Worm (Caenorhabditis elegans): ENCODE measurements around the gene pigq-1.
A peak's percentile ranks its signal among the peaks of the same experiment; 100 is the strongest.

Gene pigq-1

ce11 chrIV:11112641-11113040 lies 34.4 kb downstream of the pigq-1 start, which contains the start of gene clc-9:
TSS of gene clc-9 (plus strand) at chrIV:11112941.
- no peak for TF ChIP-seq lin-32 (GFP tag; optimal IDR thresholded peaks at IDR 0.05)
- TF ChIP-seq ham-2 (GFP tag; optimal IDR thresholded peaks at IDR 0.05), result no peak
- TF ChIP-seq cnd-1 (tag; optimal IDR thresholded peaks at IDR 0.05), result no peak
- TF ChIP-seq pha-4 (tag; optimal IDR thresholded peaks at IDR 0.05), result no peak
- TF ChIP-seq nhr-2 (tag; optimal IDR thresholded peaks at IDR 0.05), result no peak
- TF ChIP-seq tbx-8 (GFP tag; optimal IDR thresholded peaks at IDR 0.05), result no peak
- TF ChIP-seq ztf-11 (tag; optimal IDR thresholded peaks at IDR 0.05), result no peak
- no peak for TF ChIP-seq elt-3 (tag; optimal IDR thresholded peaks at IDR 0.05)

DNA sequence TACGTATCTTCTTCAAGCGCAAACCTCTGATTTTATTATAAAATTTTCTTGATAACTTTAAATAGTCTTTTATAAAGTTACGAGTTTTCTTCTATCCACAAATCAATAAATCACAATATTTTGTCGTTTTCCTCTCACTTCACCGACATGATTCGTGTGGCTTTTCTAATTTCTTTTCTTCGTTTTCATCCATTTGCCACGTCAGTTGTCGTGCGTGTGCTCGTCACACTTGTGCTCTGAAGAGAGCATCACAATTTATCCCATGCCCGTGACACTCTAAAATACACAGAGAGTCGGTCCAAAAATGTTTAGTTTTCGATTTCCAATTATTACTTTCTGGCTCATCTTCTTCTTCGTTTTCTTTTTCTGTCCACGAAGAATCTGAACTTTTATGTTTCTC lies 35.1 kb downstream of the pigq-1 start:
- TF ChIP-seq unc-120 (tag; optimal IDR thresholded peaks at IDR 0.05; ENCODE audit: poor library complexity, severe bottlenecking) (no peak), hlh-1 (tag; optimal IDR thresholded peaks at IDR 0.05) (peak; percentile 75)

ce11 chrIV:11110995-11111619 lies 35.9 kb downstream of the pigq-1 start, which contains the start of gene rps-5:
TSS of gene rps-5 (minus strand) at chrIV:11111045.
- TF ChIP-seq cnd-1 (tag; optimal IDR thresholded peaks at IDR 0.05) (no peak), drap-1 (GFP tag; optimal IDR thresholded peaks at IDR 0.05) (no peak), pha-4 (tag; optimal IDR thresholded peaks at IDR 0.05) (peak; percentile 41), tbx-8 (GFP tag; optimal IDR thresholded peaks at IDR 0.05) (no peak), zip-8 (tag; optimal IDR thresholded peaks at IDR 0.05) (no peak), nhr-2 (tag; optimal IDR thresholded peaks at IDR 0.05) (no peak), nhr-237 (tag; optimal IDR thresholded peaks at IDR 0.05) (peak; percentile 33), bed-3 (GFP tag; optimal IDR thresholded peaks at IDR 0.05) (no peak), lin-13 (tag; optimal IDR thresholded peaks at IDR 0.05) (peak; percentile 58), ham-2 (GFP tag; optimal IDR thresholded peaks at IDR 0.05) (no peak), unc-39 (tag; optimal IDR thresholded peaks at IDR 0.05) (no peak), ztf-11 (tag; optimal IDR thresholded peaks at IDR 0.05) (no peak), flh-1 (GFP tag; optimal IDR thresholded peaks at IDR 0.05) (no peak), elt-3 (tag; optimal IDR thresholded peaks at IDR 0.05) (no peak), ceh-83 (GFP tag; optimal IDR thresholded peaks at IDR 0.05) (no peak), mab-5 (tag; optimal IDR thresholded peaks at IDR 0.05) (no peak), sptf-1 (tag; optimal IDR thresholded peaks at IDR 0.05) (no peak), nhr-76 (tag; optimal IDR thresholded peaks at IDR 0.05) (no peak), M03D4.4 (tag; optimal IDR thresholded peaks at IDR 0.05) (no peak), unc-62 (GFP tag; optimal IDR thresholded peaks at IDR 0.05) (no peak), nhr-28 (tag; optimal IDR thresholded peaks at IDR 0.05) (no peak), lsy-2 (tag; optimal IDR thresholded peaks at IDR 0.05) (peak; percentile 76), ceh-39 (tag; optimal IDR thresholded peaks at IDR 0.05) (peak; percentile 10), ceh-43 (GFP tag; optimal IDR thresholded peaks at IDR 0.05) (no peak), mep-1 (tag; optimal IDR thresholded peaks at IDR 0.05) (peak; percentile 41), hlh-1 (tag; optimal IDR thresholded peaks at IDR 0.05) (peak; percentile 37), unc-120 (tag; optimal IDR thresholded peaks at IDR 0.05; ENCODE audit: poor library complexity, severe bottlenecking) (no peak), nhr-12 (tag; optimal IDR thresholded peaks at IDR 0.05) (no peak), ces-1 (GFP tag; optimal IDR thresholded peaks at IDR 0.05) (peak; percentile 82), sem-2 (GFP tag; optimal IDR thresholded peaks at IDR 0.05) (no peak)

ce11 chrIV:11109771-11110170 lies 37.3 kb downstream of the pigq-1 start, which contains the start of gene pigk-1:
TSS of gene pigk-1 (minus strand) at chrIV:11110018.
- no peak for TF ChIP-seq nhr-28 (tag; optimal IDR thresholded peaks at IDR 0.05)
- no peak for TF ChIP-seq nhr-76 (tag; optimal IDR thresholded peaks at IDR 0.05)
- no peak for TF ChIP-seq ces-1 (GFP tag; optimal IDR thresholded peaks at IDR 0.05)
- no peak for TF ChIP-seq lsy-2 (tag; optimal IDR thresholded peaks at IDR 0.05)
- no peak for TF ChIP-seq lin-13 (tag; optimal IDR thresholded peaks at IDR 0.05)
- no peak for TF ChIP-seq sptf-1 (tag; optimal IDR thresholded peaks at IDR 0.05)
- no peak for TF ChIP-seq M03D4.4 (tag; optimal IDR thresholded peaks at IDR 0.05)
- no peak for TF ChIP-seq nhr-2 (tag; optimal IDR thresholded peaks at IDR 0.05)
- no peak for TF ChIP-seq blmp-1 (tag; optimal IDR thresholded peaks at IDR 0.05)
- TF ChIP-seq hlh-1 (tag; optimal IDR thresholded peaks at IDR 0.05), result no peak
- no peak for TF ChIP-seq sem-2 (GFP tag; optimal IDR thresholded peaks at IDR 0.05)
- TF ChIP-seq nhr-237 (tag; optimal IDR thresholded peaks at IDR 0.05), result no peak
- no peak for TF ChIP-seq unc-62 (GFP tag; optimal IDR thresholded peaks at IDR 0.05)
- no peak for TF ChIP-seq flh-1 (GFP tag; optimal IDR thresholded peaks at IDR 0.05)
- TF ChIP-seq elt-1 (tag; optimal IDR thresholded peaks at IDR 0.05; ENCODE audit: borderline replicate concordance, insufficient read depth), result no peak
- TF ChIP-seq ceh-83 (GFP tag; optimal IDR thresholded peaks at IDR 0.05), result no peak
- no peak for TF ChIP-seq cnd-1 (tag; optimal IDR thresholded peaks at IDR 0.05)
- TF ChIP-seq mep-1 (tag; optimal IDR thresholded peaks at IDR 0.05), result no peak

Data from whole organism, mixed stage, embryonic.